Worm (Caenorhabditis elegans): ENCODE results near the gene col-119.

Gene col-119

DNA sequence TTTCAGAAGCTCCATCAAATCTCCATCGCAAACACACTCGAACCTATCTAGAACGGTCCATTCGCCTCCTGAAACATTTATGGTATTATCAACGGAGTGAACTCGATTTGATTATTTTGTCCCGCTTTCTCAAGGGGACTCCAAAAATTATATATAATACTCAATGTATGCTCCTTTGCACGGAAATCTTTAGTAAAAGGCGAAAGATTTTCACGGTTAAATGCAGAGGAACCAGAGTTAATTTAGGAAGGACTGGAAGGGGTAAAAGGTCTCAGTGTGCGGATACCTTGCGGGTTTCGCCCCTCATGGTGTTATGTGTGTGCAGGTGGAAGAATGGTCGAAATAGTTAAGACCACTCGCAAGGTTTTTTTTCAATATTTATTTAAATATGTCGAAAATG lies 21.6 kb upstream of the col-119 start (continued):
- TF ChIP-seq him-1 (tag; optimal IDR thresholded peaks at IDR 0.05), result peak; percentile 69
- no peak for TF ChIP-seq Y53F4B.3 (GFP tag; IDR thresholded peaks at IDR 0.05)
- TF ChIP-seq sdz-38 (tag; optimal IDR thresholded peaks at IDR 0.05), result no peak
- TF ChIP-seq F49E8.2 (tag; optimal IDR thresholded peaks at IDR 0.05; ENCODE audit: insufficient read depth), result peak; percentile 26
- TF ChIP-seq lin-26 (GFP tag; IDR thresholded peaks at IDR 0.05), result peak; percentile 56; the same call in 1 of the 2 replicates
- no peak for TF ChIP-seq mxl-1 (tag; optimal IDR thresholded peaks at IDR 0.05)

DNA sequence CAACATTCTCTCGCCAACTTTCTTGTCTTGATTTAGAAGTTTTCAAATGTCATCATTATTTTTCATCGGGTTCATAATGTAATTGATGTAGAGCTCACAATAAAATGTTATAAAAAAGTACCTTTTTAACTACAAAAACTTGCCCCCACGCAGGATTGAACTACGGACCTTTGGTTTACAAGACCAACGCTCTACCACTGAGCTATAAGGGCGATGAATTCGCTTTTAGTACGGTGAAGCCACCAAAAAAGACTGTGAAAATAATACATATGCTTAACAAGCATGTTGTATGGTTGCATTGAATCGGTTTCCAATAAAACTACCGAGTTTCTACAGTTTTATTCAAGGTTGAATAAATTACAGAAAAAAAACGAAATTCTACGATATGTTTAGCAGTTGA lies 21.1 kb upstream of the col-119 start:
- TF ChIP-seq lin-26 (GFP tag; IDR thresholded peaks at IDR 0.05) (0 out of 2 replicates have a peak, but pooled peaks have one; percentile 25), bed-1 (GFP tag; IDR thresholded peaks at IDR 0.05) (no peak), F37B4.10 (GFP tag; IDR thresholded peaks at IDR 0.05) (no peak), B0261.1 (tag; optimal IDR thresholded peaks at IDR 0.05) (peak; percentile 45), ceh-40 (GFP tag; IDR thresholded peaks at IDR 0.05) (no peak), ztf-3 (GFP tag; optimal IDR thresholded peaks at IDR 0.05) (no peak), madf-3 (GFP tag; IDR thresholded peaks at IDR 0.05) (no peak), egrh-3 (GFP tag; IDR thresholded peaks at IDR 0.05) (no peak), tbp1 (GFP tag; optimal IDR thresholded peaks at IDR 0.05) (peak; percentile 80), unc-130 (GFP tag; optimal IDR thresholded peaks at IDR 0.05) (no peak), snpc-3.4 (tag; optimal IDR thresholded peaks at IDR 0.05) (peak; percentile 35), ama-1 (optimal IDR thresholded peaks at IDR 0.05) (no peak), ama-1 (GFP tag; optimal IDR thresholded peaks at IDR 0.05) (no peak), hmg-1.2 (GFP tag; IDR thresholded peaks at IDR 0.05) (0 out of 2 replicates have a peak, but pooled peaks have one; percentile 7), dpl-1 (GFP tag; optimal IDR thresholded peaks at IDR 0.05) (no peak), rpc-1 (optimal IDR thresholded peaks at IDR 0.05) (peak; percentile 41), rpc-1 (tag; optimal IDR thresholded peaks at IDR 0.05) (peak; percentile 70)

- TF ChIP-seq pha-4 (tag; optimal IDR thresholded peaks at IDR 0.05) (no peak), snpc-1.3 (tag; optimal IDR thresholded peaks at IDR 0.05; ENCODE audit: insufficient read depth) (no peak), K11D2.4 (GFP tag; IDR thresholded peaks at IDR 0.05) (no peak), D2030.7 (GFP tag; IDR thresholded peaks at IDR 0.05) (no peak), mel-28 (tag; optimal IDR thresholded peaks at IDR 0.05; ENCODE audit: borderline replicate concordance) (no peak), Y95B8A.8 (GFP tag; IDR thresholded peaks at IDR 0.05) (no peak), egrh-3 (GFP tag; IDR thresholded peaks at IDR 0.05) (no peak), snpc-4 (GFP tag; optimal IDR thresholded peaks at IDR 0.05) (no peak), snpc-4 (tag; optimal IDR thresholded peaks at IDR 0.05) (peak in 2 of 4 experiments; percentile 4 to 63), die-1 (tag; optimal IDR thresholded peaks at IDR 0.05) (no peak), nhr-120 (GFP tag; IDR thresholded peaks at IDR 0.05) (no peak), ztf-22 (GFP tag; optimal IDR thresholded peaks at IDR 0.05) (no peak), nfya-2 (GFP tag; IDR thresholded peaks at IDR 0.05) (no peak), B0261.1 (tag; optimal IDR thresholded peaks at IDR 0.05) (no peak), snpc-1.1 (tag; optimal IDR thresholded peaks at IDR 0.05; ENCODE audit: insufficient read depth) (peak; percentile 53), zfh-2 (GFP tag; conservative IDR thresholded peaks at IDR 0.05) (no peak)
Observed at ce11 chrIV:8994487-8994886, 14.9 kb upstream of the col-119 start.

- TF ChIP-seq C06A6.2 (GFP tag; conservative IDR thresholded peaks at IDR 0.05), result no peak
- TF ChIP-seq lin-54 (GFP tag; optimal IDR thresholded peaks at IDR 0.05), result no peak
- no peak for TF ChIP-seq nfyb-1 (GFP tag; IDR thresholded peaks at IDR 0.05)
- TF ChIP-seq C17E4.6 (GFP tag; IDR thresholded peaks at IDR 0.05), result no peak
- TF ChIP-seq let-607 (tag; optimal IDR thresholded peaks at IDR 0.05), result no peak
- no peak for TF ChIP-seq mel-28 (tag; optimal IDR thresholded peaks at IDR 0.05; ENCODE audit: borderline replicate concordance)
Observed at ce11 chrIV:8992786-8993185, 13.2 kb upstream of the col-119 start, which contains the start of gene mltn-12. mltn-12 (plus strand) TSS chrIV:8993086.
